Worm (Caenorhabditis elegans): ENCODE measurements around the gene lgc-5.

DNA sequence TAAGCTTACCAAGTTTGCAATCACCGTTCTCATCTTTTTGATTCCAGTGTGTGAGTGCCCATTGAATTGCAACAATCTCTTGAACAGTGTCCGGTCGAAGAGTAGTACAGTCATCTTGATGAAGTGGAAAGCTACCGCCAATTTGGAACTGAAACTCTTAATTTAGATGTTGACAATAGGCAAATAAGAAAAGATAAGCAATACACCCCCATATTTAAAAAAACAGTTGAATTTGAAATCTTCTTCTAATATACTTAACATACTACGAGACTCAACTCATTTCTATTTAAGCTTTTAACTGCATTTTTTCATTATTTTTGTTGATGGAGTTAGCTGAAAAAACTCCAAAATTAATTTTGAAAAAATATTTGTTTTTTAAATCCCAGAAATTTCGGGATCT lies 30.4 kb upstream of the lgc-5 start:
- TF ChIP-seq med-1 (GFP tag; optimal IDR thresholded peaks at IDR 0.05; ENCODE audit: insufficient read depth): no peak
- no peak for TF ChIP-seq flt-1 (GFP tag; IDR thresholded peaks at IDR 0.05)
- no peak for TF ChIP-seq ztf-29 (GFP tag; IDR thresholded peaks at IDR 0.05)
- no peak for TF ChIP-seq T22C8.4 (GFP tag; IDR thresholded peaks at IDR 0.05)
- TF ChIP-seq klf-2 (GFP tag; conservative IDR thresholded peaks at IDR 0.05): no peak
